Worm (Caenorhabditis elegans) whole organism, L1 larva: ENCODE data around the gene sng-1.

Source experiments
- dpl-1 ChIP-seq, 3 experiments: fragments of 150-350 bp in 2 of 3; sonication (generic microtip) in 1 of 3; optimal IDR thresholded peaks; 2 replicates each; lab custom pipeline; 2014 to 2017; ENCODE audit warnings: missing biosample characterization in 3 of 3, missing genetic modification characterization in 3 of 3, missing genetic modification reagents in 3 of 3
- isw-1 ChIP-seq: fragments of 200-800 bp; sonication (Bioruptor generic); IDR thresholded peaks from 2 replicates; pipeline ENCODE4 v1.3.6; 2022; ENCODE audit warnings: missing genetic modification characterization, missing compliant biosample characterization
- lir-3 ChIP-seq: sonication (generic microtip); optimal IDR thresholded peaks from 2 replicates; lab custom pipeline; 2016; ENCODE audit warnings: mild to moderate bottlenecking, missing genetic modification characterization, moderate library complexity, missing compliant biosample characterization; ENCODE audit not compliant: poor library complexity
- mep-1 ChIP-seq: fragments of 150-350 bp; optimal IDR thresholded peaks from 2 replicates; lab custom pipeline; 2014; ENCODE audit warnings: missing biosample characterization, missing genetic modification characterization
- nhr-76 ChIP-seq: sonication (generic microtip); optimal IDR thresholded peaks from 2 replicates; lab custom pipeline; 2017; ENCODE audit warnings: missing biosample characterization, missing genetic modification characterization
- pqm-1 ChIP-seq: sonication (generic microtip); optimal IDR thresholded peaks from 3 replicates; lab custom pipeline; 2017; ENCODE audit warnings: missing biosample characterization, missing genetic modification characterization
- skn-1 ChIP-seq: fragments of 150-350 bp; optimal IDR thresholded peaks from 2 replicates; lab custom pipeline; 2014; ENCODE audit warnings: missing biosample characterization, missing genetic modification characterization

DNA sequence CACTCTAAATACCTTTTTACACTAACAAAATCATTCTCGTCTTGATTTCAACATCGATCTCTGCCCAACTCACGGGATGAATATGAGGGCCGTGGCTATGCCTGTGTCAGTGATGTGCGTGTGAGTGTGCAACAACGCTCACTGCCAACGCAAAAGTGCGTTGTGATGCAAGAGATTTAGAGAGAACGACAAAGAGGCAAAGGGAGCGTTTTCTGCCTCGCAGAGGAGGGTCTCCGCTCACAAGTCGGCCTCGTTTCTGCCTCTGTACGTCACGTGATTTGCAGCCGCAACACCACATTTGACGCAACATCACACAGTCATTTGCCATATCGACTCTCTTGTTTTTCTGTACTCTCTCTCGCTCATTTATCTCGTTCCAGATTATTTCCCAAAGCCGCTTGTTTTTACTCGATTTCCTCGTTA is 6.9 kb downstream of the sng-1 start, which contains the start of gene epg-7:
- TF ChIP-seq pqm-1 (tag; lab: Kevin White, UChicago) (no peak), isw-1 (GFP tag; lab: Robert Waterston, UW) (peak; percentile 90), nhr-76 (tag; lab: Kevin White, UChicago) (no peak), mep-1 (tag; lab: Kevin White, UChicago) (peak; percentile 95), skn-1 (tag; lab: Kevin White, UChicago) (peak; percentile 50), lir-3 (peak; percentile 80), dpl-1 (GFP tag; optimal IDR thresholded peaks at IDR 0.05; lab: Kevin White, UChicago) (peak; percentile 65 to 76 (median 71))
